Worm (Caenorhabditis elegans) whole organism, L1 larva: Measurements from ENCODE around the gene slc-17.1.

Experiments
- F16B12.6 ChIP-seq: fragments of 150-350 bp; optimal IDR thresholded peaks from 2 replicates; lab custom pipeline; 2014; ENCODE audit warnings: missing biosample characterization, missing genetic modification characterization
- Y116A8C.19 ChIP-seq: sonication (generic microtip); optimal IDR thresholded peaks from 2 replicates; lab custom pipeline; 2016; ENCODE audit warnings: missing compliant biosample characterization, missing genetic modification characterization, borderline replicate concordance
- aha-1 ChIP-seq: fragments of 150-350 bp; optimal IDR thresholded peaks from 2 replicates; lab custom pipeline; 2014; ENCODE audit warnings: missing biosample characterization, missing genetic modification characterization
- aly-2 ChIP-seq: fragments of 150-350 bp; optimal IDR thresholded peaks from 2 replicates; lab custom pipeline; 2014; ENCODE audit warnings: missing biosample characterization, missing genetic modification characterization
- ama-1 ChIP-seq: fragments of 150-350 bp; optimal IDR thresholded peaks from 2 replicates; lab custom pipeline; 2014
- ceh-82 ChIP-seq, 3 experiments: fragments of 150-350 bp in 1 of 3; sonication (generic microtip) in 2 of 3; optimal IDR thresholded peaks; 2 replicates each; lab custom pipeline; 2014 to 2017; ENCODE audit warnings: missing biosample characterization in 3 of 3, missing genetic modification characterization in 3 of 3
- ceh-88 ChIP-seq: fragments of 200-800 bp; sonication (Bioruptor generic); IDR thresholded peaks from 2 replicates; pipeline ENCODE4 v1.3.6; 2022; ENCODE audit warnings: missing genetic modification characterization, missing compliant biosample characterization
- ces-1 ChIP-seq: fragments of 150-350 bp; optimal IDR thresholded peaks from 2 replicates; lab custom pipeline; 2014; ENCODE audit warnings: missing biosample characterization, missing genetic modification reagents, missing genetic modification characterization
- dpl-1 ChIP-seq, 3 experiments: fragments of 150-350 bp in 2 of 3; sonication (generic microtip) in 1 of 3; optimal IDR thresholded peaks; 2 replicates each; lab custom pipeline; 2014 to 2017; ENCODE audit warnings: missing biosample characterization in 3 of 3, missing genetic modification characterization in 3 of 3, missing genetic modification reagents in 3 of 3
- dsc-1 ChIP-seq: sonication (generic microtip); optimal IDR thresholded peaks from 2 replicates; lab custom pipeline; 2016; ENCODE audit warnings: mild to moderate bottlenecking, missing genetic modification characterization, missing compliant biosample characterization
- efl-3 ChIP-seq: fragments of 200-800 bp; sonication (Bioruptor generic); optimal IDR thresholded peaks from 2 replicates; lab custom pipeline; 2018; ENCODE audit warnings: mild to moderate bottlenecking, missing genetic modification characterization, missing compliant biosample characterization
- egl-13 ChIP-seq: sonication (generic microtip); optimal IDR thresholded peaks from 2 replicates; lab custom pipeline; 2016; ENCODE audit warnings: missing genotype, missing genetic modification reagents, missing genetic modification characterization, missing compliant biosample characterization
- egl-27 ChIP-seq, 2 experiments: fragments of 150-350 bp in 1 of 2; sonication (generic microtip); optimal IDR thresholded peaks; 3 replicates each; lab custom pipeline; 2017 to 2018; ENCODE audit warnings: missing biosample characterization in 2 of 2, missing genetic modification characterization in 2 of 2, missing genetic modification reagents in 2 of 2
- elt-2 ChIP-seq: sonication (generic microtip); optimal IDR thresholded peaks from 2 replicates; lab custom pipeline; 2016; ENCODE audit warnings: missing genetic modification characterization, mild to moderate bottlenecking, inconsistent platforms, missing compliant biosample characterization, missing genetic modification reagents
- ets-5 ChIP-seq: fragments of 200-800 bp; sonication (Bioruptor generic); IDR thresholded peaks from 2 replicates; pipeline ENCODE4 v1.3.6; 2022; ENCODE audit warnings: missing genetic modification characterization, missing compliant biosample characterization
- fkh-8 ChIP-seq: sonication (generic microtip); optimal IDR thresholded peaks from 2 replicates; lab custom pipeline; 2016; ENCODE audit warnings: mild to moderate bottlenecking, missing genetic modification characterization, missing compliant biosample characterization
- fos-1 ChIP-seq: fragments of 150-350 bp; optimal IDR thresholded peaks from 2 replicates; lab custom pipeline; 2014; ENCODE audit warnings: missing biosample characterization, missing genetic modification characterization
- hlh-17 ChIP-seq: fragments of 200-800 bp; sonication (Bioruptor generic); optimal IDR thresholded peaks from 2 replicates; lab custom pipeline; 2018; ENCODE audit warnings: missing genetic modification characterization, mild to moderate bottlenecking, missing compliant biosample characterization, moderate library complexity, borderline replicate concordance
- hlh-4 ChIP-seq: sonication (generic microtip); optimal IDR thresholded peaks from 2 replicates; lab custom pipeline; 2016; ENCODE audit warnings: mild to moderate bottlenecking, missing genetic modification characterization, missing compliant biosample characterization
- isw-1 ChIP-seq: fragments of 200-800 bp; sonication (Bioruptor generic); IDR thresholded peaks from 2 replicates; pipeline ENCODE4 v1.3.6; 2022; ENCODE audit warnings: missing genetic modification characterization, missing compliant biosample characterization
- lin-14 ChIP-seq: fragments of 200-800 bp; sonication (Bioruptor generic); optimal IDR thresholded peaks from 2 replicates; lab custom pipeline; 2018; ENCODE audit warnings: mild to moderate bottlenecking, missing genetic modification characterization, moderate library complexity, missing compliant biosample characterization
- lin-15B ChIP-seq: fragments of 150-350 bp; sonication (generic microtip); optimal IDR thresholded peaks from 3 replicates; lab custom pipeline; 2014; ENCODE audit warnings: missing biosample characterization, missing genetic modification characterization
- lin-35 ChIP-seq, 2 experiments: fragments of 150-350 bp; optimal IDR thresholded peaks; 2 replicates each; lab custom pipeline; 2014; ENCODE audit warnings: missing biosample characterization in 2 of 2, missing genetic modification characterization in 2 of 2, missing genetic modification reagents in 2 of 2
- lin-39 ChIP-seq: fragments of 150-350 bp; optimal IDR thresholded peaks from 2 replicates; lab custom pipeline; 2014; ENCODE audit warnings: missing biosample characterization, missing genetic modification reagents, missing genetic modification characterization
- lsy-2 ChIP-seq, 2 experiments: fragments of 150-350 bp; optimal IDR thresholded peaks; 2 replicates each; lab custom pipeline; 2014; ENCODE audit warnings: missing biosample characterization in 2 of 2, missing genetic modification characterization in 2 of 2
- nhr-11 ChIP-seq: fragments of 150-350 bp; optimal IDR thresholded peaks from 2 replicates; lab custom pipeline; 2014; ENCODE audit warnings: missing biosample characterization, missing genetic modification characterization
- nhr-12 ChIP-seq: sonication (generic microtip); optimal IDR thresholded peaks from 2 replicates; lab custom pipeline; 2017; ENCODE audit warnings: missing biosample characterization, missing genetic modification characterization
- nhr-20 ChIP-seq: sonication (generic microtip); optimal IDR thresholded peaks from 2 replicates; lab custom pipeline; 2016; ENCODE audit warnings: mild to moderate bottlenecking, missing genetic modification characterization, missing compliant biosample characterization
- nhr-28 ChIP-seq: fragments of 150-350 bp; optimal IDR thresholded peaks from 2 replicates; lab custom pipeline; 2014; ENCODE audit warnings: missing biosample characterization, missing genetic modification characterization
- nhr-47 ChIP-seq: sonication (generic microtip); optimal IDR thresholded peaks from 2 replicates; lab custom pipeline; 2016; ENCODE audit warnings: mild to moderate bottlenecking, missing genetic modification characterization, moderate library complexity, missing compliant biosample characterization
- nhr-71 ChIP-seq: sonication (generic microtip); optimal IDR thresholded peaks from 2 replicates; lab custom pipeline; 2016; ENCODE audit warnings: mild to moderate bottlenecking, missing genetic modification characterization, moderate library complexity, missing compliant biosample characterization
- nhr-77 ChIP-seq: fragments of 150-350 bp; optimal IDR thresholded peaks from 2 replicates; lab custom pipeline; 2014; ENCODE audit warnings: missing biosample characterization, missing genetic modification characterization
- pag-3 ChIP-seq: sonication (generic microtip); optimal IDR thresholded peaks from 2 replicates; lab custom pipeline; 2017; ENCODE audit warnings: missing genetic modification characterization, mild to moderate bottlenecking, missing compliant biosample characterization, antibody characterized with exemption, borderline replicate concordance; ENCODE audit not compliant: insufficient read depth
- pax-3 ChIP-seq: fragments of 200-800 bp; sonication (Bioruptor generic); optimal IDR thresholded peaks from 2 replicates; lab custom pipeline; 2018; ENCODE audit warnings: mild to moderate bottlenecking, missing genetic modification characterization, moderate library complexity, missing compliant biosample characterization
- pqm-1 ChIP-seq: sonication (generic microtip); optimal IDR thresholded peaks from 3 replicates; lab custom pipeline; 2017; ENCODE audit warnings: missing biosample characterization, missing genetic modification characterization
- skn-1 ChIP-seq: fragments of 150-350 bp; optimal IDR thresholded peaks from 2 replicates; lab custom pipeline; 2014; ENCODE audit warnings: missing biosample characterization, missing genetic modification characterization
- snpc-4 ChIP-seq: fragments of 150-350 bp; optimal IDR thresholded peaks from 2 replicates; lab custom pipeline; 2014; ENCODE audit warnings: missing biosample characterization, missing genetic modification characterization
- snu-23 ChIP-seq: sonication (generic microtip); optimal IDR thresholded peaks from 2 replicates; lab custom pipeline; 2016; ENCODE audit warnings: missing genetic modification characterization, missing compliant biosample characterization
- sox-4 ChIP-seq: sonication (generic microtip); optimal IDR thresholded peaks from 2 replicates; lab custom pipeline; 2016; ENCODE audit warnings: missing genetic modification characterization, missing compliant biosample characterization
- unc-130 ChIP-seq: fragments of 150-350 bp; optimal IDR thresholded peaks from 2 replicates; lab custom pipeline; 2017; ENCODE audit warnings: missing biosample characterization, missing genetic modification characterization, inconsistent platforms
- unc-30 ChIP-seq: sonication (generic microtip); optimal IDR thresholded peaks from 2 replicates; lab custom pipeline; 2017; ENCODE audit warnings: missing biosample characterization, missing genetic modification characterization
- unc-62 ChIP-seq: fragments of 150-350 bp; optimal IDR thresholded peaks from 2 replicates; lab custom pipeline; 2014; ENCODE audit warnings: missing biosample characterization, missing genetic modification reagents, missing genetic modification characterization
- unc-98 ChIP-seq: fragments of 200-800 bp; sonication (Bioruptor generic); IDR thresholded peaks from 2 replicates; pipeline ENCODE4 v1.3.6; 2022; ENCODE audit warnings: missing genetic modification characterization, missing compliant biosample characterization
- vab-15 ChIP-seq: sonication (generic microtip); optimal IDR thresholded peaks from 2 replicates; lab custom pipeline; 2017; ENCODE audit warnings: missing genotype, mild to moderate bottlenecking, missing genetic modification characterization, missing compliant biosample characterization
- zip-4 ChIP-seq: fragments of 200-800 bp; sonication (Bioruptor generic); optimal IDR thresholded peaks from 2 replicates; lab custom pipeline; 2018; ENCODE audit warnings: mild to moderate bottlenecking, missing genetic modification characterization, moderate library complexity, missing compliant biosample characterization
- ztf-4 ChIP-seq: fragments of 150-350 bp; optimal IDR thresholded peaks from 2 replicates; lab custom pipeline; 2014; ENCODE audit warnings: missing biosample characterization, missing genetic modification characterization

slc-17.1 gene

DNA sequence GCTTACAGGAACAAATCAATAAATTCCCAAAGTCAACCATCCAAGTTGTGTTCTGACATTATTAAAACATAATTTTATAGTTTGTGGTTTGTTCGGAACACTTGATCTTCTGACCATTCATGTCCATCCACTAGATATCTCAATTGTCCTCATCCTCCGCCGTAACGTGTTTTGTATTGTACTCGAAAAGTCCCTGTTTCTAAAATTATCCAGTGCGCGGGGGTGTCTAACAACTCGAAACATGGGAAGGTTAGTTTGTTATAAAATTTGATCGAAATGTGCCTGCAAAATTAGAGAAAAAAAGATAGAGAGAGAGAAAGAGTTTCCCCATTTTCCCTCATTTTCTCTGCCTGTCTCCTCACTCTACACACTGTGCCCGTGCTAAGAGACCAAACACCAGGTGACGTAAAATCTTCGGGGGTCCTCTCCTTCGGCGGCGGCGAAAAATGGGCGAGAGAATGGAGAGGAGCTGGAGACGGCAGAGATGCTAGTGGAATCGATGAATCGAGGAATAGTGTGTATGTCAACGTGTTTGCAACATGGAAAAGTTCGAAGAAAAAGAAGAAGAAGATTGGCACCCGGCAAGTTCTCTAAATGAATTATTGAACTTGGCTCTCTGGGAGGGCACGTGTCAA lies 41.0 kb upstream of the slc-17.1 start (continued):
- peak; percentile 62 to 71 for TF ChIP-seq lin-35 (GFP tag; optimal IDR thresholded peaks at IDR 0.05; lab: Kevin White, UChicago)

DNA sequence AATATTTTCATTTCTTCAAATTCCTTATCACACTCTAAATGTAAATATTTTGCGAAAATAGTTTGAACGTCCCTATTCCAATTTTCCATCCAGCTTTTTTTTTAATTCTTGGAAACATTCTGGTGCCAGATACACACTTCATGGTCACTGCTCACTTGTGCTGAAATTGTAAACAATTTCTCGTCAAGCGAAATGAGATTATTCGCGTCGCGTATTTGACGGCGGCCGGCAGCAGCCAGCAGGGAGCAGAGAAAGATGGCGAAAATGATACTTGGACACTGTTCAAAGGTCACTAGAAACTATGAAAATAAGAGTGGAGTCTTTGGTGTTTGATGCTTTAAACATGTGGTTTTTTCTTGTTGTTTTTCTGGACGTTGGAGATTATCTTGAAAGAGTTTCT lies 39.7 kb upstream of the slc-17.1 start:
- TF ChIP-seq snpc-4 (tag; lab: Kevin White, UChicago), result no peak
- TF ChIP-seq ama-1 (lab: Kevin White, UChicago), result no peak
- peak; percentile 87 for TF ChIP-seq nhr-20
- TF ChIP-seq fos-1 (tag; lab: Kevin White, UChicago), result no peak
- peak; percentile 32 for TF ChIP-seq dsc-1 (tag; lab: Kevin White, UChicago)
- TF ChIP-seq lin-14 (GFP tag; lab: Kevin White, UChicago), result peak; percentile 60
- TF ChIP-seq nhr-77, result no peak
- peak in 1 of 3 experiments; percentile 1 for TF ChIP-seq ceh-82 (tag; optimal IDR thresholded peaks at IDR 0.05; lab: Kevin White, UChicago)
- TF ChIP-seq lsy-2 (tag; optimal IDR thresholded peaks at IDR 0.05; lab: Kevin White, UChicago), result peak in 1 of 2 experiments; percentile 29
- no peak for TF ChIP-seq aha-1
- peak; percentile 17 for TF ChIP-seq fkh-8 (tag; lab: Kevin White, UChicago)
- peak; percentile 13 for TF ChIP-seq snu-23 (GFP tag; lab: Kevin White, UChicago)
- TF ChIP-seq vab-15, result peak; percentile 3
- TF ChIP-seq nhr-47 (tag; lab: Kevin White, UChicago), result peak; percentile 3
- TF ChIP-seq lin-35 (GFP tag; optimal IDR thresholded peaks at IDR 0.05; lab: Kevin White, UChicago), result no peak
- no peak for TF ChIP-seq hlh-17 (GFP tag; lab: Kevin White, UChicago)
- TF ChIP-seq nhr-71 (tag; lab: Kevin White, UChicago), result peak; percentile 41
- no peak for TF ChIP-seq unc-62 (GFP tag; lab: Kevin White, UChicago)

DNA sequence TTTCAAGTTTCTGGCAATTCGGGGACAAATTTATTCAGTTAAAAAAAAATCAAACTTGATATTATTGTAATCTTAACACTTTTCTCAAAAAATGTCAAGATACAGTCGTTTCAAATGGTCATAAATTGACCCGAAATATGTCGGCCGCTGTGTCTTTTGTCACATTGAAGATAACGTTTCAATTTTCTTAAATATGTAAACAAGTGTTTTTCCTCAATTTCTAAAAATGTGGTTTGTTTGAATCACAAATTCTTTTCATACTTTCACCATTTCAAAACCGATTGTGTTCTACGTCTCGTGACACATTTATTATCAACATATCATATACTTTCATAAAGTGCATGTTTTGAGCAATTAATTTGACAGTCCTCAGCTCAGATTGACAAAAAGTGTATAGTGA lies 37.5 kb upstream of the slc-17.1 start:
- no peak for TF ChIP-seq unc-98 (GFP tag; lab: Robert Waterston, UW)
- no peak for TF ChIP-seq snu-23 (GFP tag; lab: Kevin White, UChicago)
- no peak for TF ChIP-seq nhr-11 (tag; lab: Kevin White, UChicago)
- TF ChIP-seq ets-5 (GFP tag; lab: Robert Waterston, UW), result no peak
- no peak for TF ChIP-seq nhr-12 (tag; lab: Kevin White, UChicago)
- TF ChIP-seq unc-130 (tag; lab: Kevin White, UChicago), result no peak
- no peak for TF ChIP-seq pag-3 (tag; lab: Kevin White, UChicago)
- no peak for TF ChIP-seq lin-39 (tag; lab: Kevin White, UChicago)
- no peak for TF ChIP-seq isw-1
- TF ChIP-seq nhr-28 (tag; lab: Kevin White, UChicago), result no peak
- TF ChIP-seq fkh-8 (tag; lab: Kevin White, UChicago), result no peak
- no peak for TF ChIP-seq skn-1 (tag; lab: Kevin White, UChicago)
- TF ChIP-seq ces-1 (GFP tag; lab: Kevin White, UChicago), result no peak
- no peak for TF ChIP-seq ceh-88 (GFP tag; lab: Robert Waterston, UW)
- no peak for TF ChIP-seq sox-4 (tag; lab: Kevin White, UChicago)
- TF ChIP-seq elt-2 (tag; lab: Kevin White, UChicago), result no peak
- no peak for TF ChIP-seq egl-13
- no peak for TF ChIP-seq pax-3 (tag; lab: Kevin White, UChicago)
- TF ChIP-seq egl-27 (tag; optimal IDR thresholded peaks at IDR 0.05; lab: Kevin White, UChicago), result no peak

DNA sequence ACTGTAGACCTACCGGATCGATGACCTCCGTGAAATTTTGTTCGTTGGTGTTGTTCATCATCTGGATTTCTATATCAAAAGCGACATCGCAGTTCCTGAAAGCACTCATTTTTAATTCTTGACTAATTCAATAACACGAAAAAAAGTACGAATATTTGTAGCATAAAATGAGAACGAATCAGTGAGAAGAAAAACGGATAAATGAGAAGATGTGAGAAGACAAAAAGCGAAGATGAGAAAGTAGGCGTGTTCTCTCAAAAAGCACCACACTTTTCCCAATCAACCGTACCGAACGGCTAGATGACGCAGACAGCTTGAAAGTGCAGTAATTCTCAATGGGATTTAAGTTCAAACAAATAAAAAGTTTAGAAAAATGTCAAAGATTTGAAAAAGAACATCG lies 22.0 kb upstream of the slc-17.1 start, which contains the start of gene npr-24:
npr-24 (minus strand) TSS at position 101 of the 400 bp plus-strand sequence.
- TF ChIP-seq pqm-1 (tag; lab: Kevin White, UChicago) (no peak), dpl-1 (GFP tag; optimal IDR thresholded peaks at IDR 0.05; lab: Kevin White, UChicago) (no peak), ztf-4 (tag; lab: Kevin White, UChicago) (no peak), Y116A8C.19 (tag; lab: Kevin White, UChicago) (no peak), efl-3 (no peak), nhr-77 (no peak), unc-62 (GFP tag; lab: Kevin White, UChicago) (no peak), lin-35 (GFP tag; optimal IDR thresholded peaks at IDR 0.05; lab: Kevin White, UChicago) (no peak), F16B12.6 (no peak), snpc-4 (tag; lab: Kevin White, UChicago) (no peak), hlh-4 (tag; lab: Kevin White, UChicago) (no peak), lsy-2 (tag; optimal IDR thresholded peaks at IDR 0.05; lab: Kevin White, UChicago) (no peak), snu-23 (GFP tag; lab: Kevin White, UChicago) (no peak), lin-15B (tag; lab: Kevin White, UChicago) (no peak), zip-4 (no peak), pax-3 (tag; lab: Kevin White, UChicago) (no peak), unc-30 (tag; lab: Kevin White, UChicago) (no peak), aly-2 (tag; lab: Kevin White, UChicago) (no peak)
